Worm (Caenorhabditis elegans) whole organism, young adult: Measurements from ENCODE around the gene rig-1.

Source experiments
- B0035.1 ChIP-seq: sonication (generic microtip); optimal IDR thresholded peaks from 2 replicates; lab custom pipeline; 2016; ENCODE audit warnings: missing genetic modification characterization, mild to moderate bottlenecking, missing compliant biosample characterization, missing genotype, missing genetic modification reagents
- C17E4.6 ChIP-seq: fragments of 200-800 bp; sonication (Bioruptor generic); IDR thresholded peaks from 2 replicates; pipeline ENCODE4 v1.3.6; 2022; ENCODE audit warnings: missing genetic modification reagents, missing genetic modification characterization, missing compliant biosample characterization
- F22D6.2 ChIP-seq: sonication (generic microtip); optimal IDR thresholded peaks from 2 replicates; lab custom pipeline; 2016; ENCODE audit warnings: mild to moderate bottlenecking, missing genetic modification characterization, missing compliant biosample characterization
- F23B12.7 ChIP-seq: sonication (generic microtip); optimal IDR thresholded peaks from 2 replicates; lab custom pipeline; 2017; ENCODE audit warnings: missing genetic modification characterization, mild to moderate bottlenecking, missing compliant biosample characterization, antibody characterized with exemption, moderate library complexity; ENCODE audit not compliant: insufficient read depth
- F33H1.4 ChIP-seq: fragments of 200-800 bp; sonication (Bioruptor generic); IDR thresholded peaks from 2 replicates; pipeline ENCODE4 v1.3.6; 2022; ENCODE audit warnings: missing genetic modification reagents, missing genetic modification characterization, missing compliant biosample characterization
- K11D2.4 ChIP-seq: fragments of 200-800 bp; sonication (Bioruptor generic); IDR thresholded peaks from 2 replicates; pipeline ENCODE4 v1.3.6; 2022; ENCODE audit warnings: missing genetic modification reagents, missing genetic modification characterization, missing compliant biosample characterization
- Y53G8AR.9 ChIP-seq: fragments of 200-800 bp; sonication (Bioruptor generic); conservative IDR thresholded peaks from 2 replicates; pipeline ENCODE4 v1.3.6; 2022; ENCODE audit warnings: missing genetic modification reagents, missing genetic modification characterization, missing compliant biosample characterization
- Y56A3A.18 ChIP-seq: fragments of 200-800 bp; sonication (Bioruptor generic); IDR thresholded peaks from 2 replicates; pipeline ENCODE4 v1.3.6; 2022; ENCODE audit warnings: missing genetic modification reagents, missing genetic modification characterization, missing compliant biosample characterization
- Y67H2A.10 ChIP-seq: fragments of 200-800 bp; sonication (Bioruptor generic); conservative IDR thresholded peaks from 2 replicates; pipeline ENCODE4 v1.3.6; 2022; ENCODE audit warnings: missing genetic modification reagents, missing genetic modification characterization, missing compliant biosample characterization
- Y79H2A.3 ChIP-seq: fragments of 200-800 bp; sonication (Bioruptor generic); conservative IDR thresholded peaks from 2 replicates; pipeline ENCODE4 v1.3.6; 2022; ENCODE audit warnings: missing genetic modification reagents, missing genetic modification characterization, missing compliant biosample characterization
- atf-7 ChIP-seq: sonication (generic microtip); optimal IDR thresholded peaks from 2 replicates; lab custom pipeline; 2017; ENCODE audit warnings: mild to moderate bottlenecking, missing genetic modification characterization, missing compliant biosample characterization
- athp-1 ChIP-seq: sonication (generic microtip); optimal IDR thresholded peaks from 2 replicates; lab custom pipeline; 2017; ENCODE audit warnings: mild to moderate bottlenecking, missing genetic modification characterization, missing compliant biosample characterization
- attf-6 ChIP-seq: fragments of 200-800 bp; sonication (Bioruptor generic); IDR thresholded peaks from 2 replicates; pipeline ENCODE4 v1.3.6; 2022; ENCODE audit warnings: missing genetic modification reagents, missing genetic modification characterization, missing compliant biosample characterization
- bed-2 ChIP-seq: fragments of 200-800 bp; sonication (Bioruptor generic); IDR thresholded peaks from 2 replicates; pipeline ENCODE4 v1.3.6; 2022; ENCODE audit warnings: missing genetic modification reagents, missing genetic modification characterization, missing compliant biosample characterization
- cebp-1 ChIP-seq, 2 experiments: fragments of 200-800 bp in 1 of 2; sonication (Bioruptor generic) in 1 of 2; sonication (generic microtip) in 1 of 2; IDR thresholded peaks in 1 of 2; optimal IDR thresholded peaks in 1 of 2; 2 replicates each; pipeline versions ENCODE4 v1.3.6 to Lab custom; 2017 to 2022; ENCODE audit warnings: missing compliant biosample characterization in 2 of 2, missing genetic modification characterization in 2 of 2, mild to moderate bottlenecking in 1 of 2, missing genetic modification reagents in 1 of 2, moderate library complexity in 1 of 2
- ceh-100 ChIP-seq: fragments of 200-800 bp; sonication (Bioruptor generic); IDR thresholded peaks from 2 replicates; pipeline ENCODE4 v1.3.6; 2022; ENCODE audit warnings: missing genetic modification reagents, missing genetic modification characterization, missing compliant biosample characterization
- ceh-79 ChIP-seq: sonication (generic microtip); optimal IDR thresholded peaks from 2 replicates; lab custom pipeline; 2017; ENCODE audit warnings: mild to moderate bottlenecking, missing genetic modification characterization, missing compliant biosample characterization
- chd-7 ChIP-seq: sonication (generic microtip); optimal IDR thresholded peaks from 2 replicates; lab custom pipeline; 2016; ENCODE audit warnings: mild to moderate bottlenecking, missing genetic modification characterization, moderate library complexity, missing compliant biosample characterization
- dpl-1 ChIP-seq: fragments of 150-350 bp; optimal IDR thresholded peaks from 2 replicates; lab custom pipeline; 2014; ENCODE audit warnings: missing biosample characterization, missing genetic modification reagents, missing genetic modification characterization
- egrh-3 ChIP-seq: fragments of 200-800 bp; sonication (Bioruptor generic); IDR thresholded peaks from 2 replicates; pipeline ENCODE4 v1.3.6; 2022; ENCODE audit warnings: missing genetic modification reagents, missing genetic modification characterization, missing compliant biosample characterization
- ets-4 ChIP-seq: fragments of 200-800 bp; sonication (Bioruptor generic); optimal IDR thresholded peaks from 2 replicates; lab custom pipeline; 2018; ENCODE audit warnings: mild to moderate bottlenecking, missing genetic modification characterization, missing compliant biosample characterization
- gei-17 ChIP-seq: fragments of 200-800 bp; sonication (Bioruptor generic); optimal IDR thresholded peaks from 2 replicates; lab custom pipeline; 2018; ENCODE audit warnings: mild to moderate bottlenecking, missing genetic modification characterization, missing compliant biosample characterization
- him-1 ChIP-seq: sonication (generic microtip); optimal IDR thresholded peaks from 2 replicates; lab custom pipeline; 2016; ENCODE audit warnings: missing genotype, missing genetic modification reagents, missing genetic modification characterization, missing compliant biosample characterization
- hlh-26 ChIP-seq: fragments of 200-800 bp; sonication (Bioruptor generic); conservative IDR thresholded peaks from 2 replicates; pipeline ENCODE4 v1.3.6; 2022; ENCODE audit warnings: missing genetic modification reagents, missing genetic modification characterization, missing compliant biosample characterization
- hmg-20 ChIP-seq: fragments of 200-800 bp; sonication (Bioruptor generic); IDR thresholded peaks from 2 replicates; pipeline ENCODE4 v1.3.6; 2022; ENCODE audit warnings: missing genetic modification reagents, missing genetic modification characterization, missing compliant biosample characterization
- hsf-1 ChIP-seq: fragments of 200-800 bp; sonication (Bioruptor generic); IDR thresholded peaks from 2 replicates; pipeline ENCODE4 v1.3.6; 2022; ENCODE audit warnings: missing genetic modification reagents, missing genetic modification characterization, missing compliant biosample characterization
- lag-1 ChIP-seq: fragments of 200-800 bp; sonication (Bioruptor generic); IDR thresholded peaks from 2 replicates; pipeline ENCODE4 v1.3.6; 2022; ENCODE audit warnings: missing genetic modification reagents, missing genetic modification characterization, missing compliant biosample characterization
- lin-40 ChIP-seq: sonication (generic microtip); optimal IDR thresholded peaks from 2 replicates; lab custom pipeline; 2016; ENCODE audit warnings: missing genetic modification characterization, mild to moderate bottlenecking, missing compliant biosample characterization, missing genotype, missing genetic modification reagents
- lsy-27 ChIP-seq: sonication (generic microtip); optimal IDR thresholded peaks from 2 replicates; lab custom pipeline; 2017; ENCODE audit warnings: missing genetic modification characterization, mild to moderate bottlenecking, missing compliant biosample characterization, antibody characterized with exemption, missing genotype, borderline replicate concordance; ENCODE audit not compliant: insufficient read depth
- madf-8 ChIP-seq: fragments of 200-800 bp; sonication (Bioruptor generic); conservative IDR thresholded peaks from 2 replicates; pipeline ENCODE4 v1.3.6; 2022; ENCODE audit warnings: missing genetic modification reagents, missing genetic modification characterization, missing compliant biosample characterization
- mel-28 ChIP-seq: sonication (generic microtip); optimal IDR thresholded peaks from 2 replicates; lab custom pipeline; 2016; ENCODE audit warnings: borderline replicate concordance, mild to moderate bottlenecking, missing genetic modification characterization, missing compliant biosample characterization
- mes-4 ChIP-seq: sonication (generic microtip); optimal IDR thresholded peaks from 2 replicates; lab custom pipeline; 2016; ENCODE audit warnings: missing genotype, missing genetic modification characterization, missing compliant biosample characterization
- nfya-2 ChIP-seq: fragments of 200-800 bp; sonication (Bioruptor generic); IDR thresholded peaks from 2 replicates; pipeline ENCODE4 v1.3.6; 2022; ENCODE audit warnings: missing genetic modification reagents, missing genetic modification characterization, missing compliant biosample characterization
- nhr-27 ChIP-seq: fragments of 200-800 bp; sonication (Bioruptor generic); optimal IDR thresholded peaks from 2 replicates; lab custom pipeline; 2018; ENCODE audit warnings: mild to moderate bottlenecking, missing genetic modification characterization, moderate library complexity, missing compliant biosample characterization
- nhr-80 ChIP-seq: sonication (generic microtip); optimal IDR thresholded peaks from 2 replicates; lab custom pipeline; 2016; ENCODE audit warnings: missing genetic modification characterization, missing compliant biosample characterization
- pbrm-1 ChIP-seq: fragments of 200-800 bp; sonication (Bioruptor generic); IDR thresholded peaks from 2 replicates; pipeline ENCODE4 v1.3.6; 2022; ENCODE audit warnings: missing genetic modification reagents, missing genetic modification characterization, missing compliant biosample characterization
- pha-4 ChIP-seq: fragments of 150-350 bp; sonication (generic microtip); optimal IDR thresholded peaks from 2 replicates; lab custom pipeline; 2014; ENCODE audit warnings: missing biosample characterization, missing genetic modification reagents, missing genetic modification characterization
- rec-8 ChIP-seq, 2 experiments: sonication (generic microtip); optimal IDR thresholded peaks; 2 replicates each; lab custom pipeline; 2016; ENCODE audit warnings: mild to moderate bottlenecking in 2 of 2, missing genetic modification characterization in 2 of 2, missing genetic modification reagents in 2 of 2, missing genotype in 2 of 2, missing biosample characterization in 1 of 2, missing compliant biosample characterization in 1 of 2, moderate library complexity in 1 of 2
- snpc-1.3 ChIP-seq: sonication (generic microtip); optimal IDR thresholded peaks from 2 replicates; lab custom pipeline; 2017; ENCODE audit warnings: missing genetic modification characterization, mild to moderate bottlenecking, missing compliant biosample characterization, antibody characterized with exemption, moderate library complexity, missing genotype, missing genetic modification reagents; ENCODE audit not compliant: insufficient read depth
- snpc-3.4 ChIP-seq: sonication (generic microtip); optimal IDR thresholded peaks from 2 replicates; lab custom pipeline; 2017; ENCODE audit warnings: missing genetic modification characterization, mild to moderate bottlenecking, missing compliant biosample characterization, antibody characterized with exemption, moderate library complexity, missing genotype, missing genetic modification reagents
- tbp1 ChIP-seq: fragments of 200-800 bp; sonication (Bioruptor generic); optimal IDR thresholded peaks from 2 replicates; lab custom pipeline; 2018; ENCODE audit warnings: mild to moderate bottlenecking, missing genetic modification characterization, missing compliant biosample characterization
- tbx-9 ChIP-seq: sonication (generic microtip); optimal IDR thresholded peaks from 2 replicates; lab custom pipeline; 2016; ENCODE audit warnings: borderline replicate concordance, missing genetic modification characterization, inconsistent platforms, missing compliant biosample characterization
- tlf-1 ChIP-seq: fragments of 200-800 bp; sonication (Bioruptor generic); optimal IDR thresholded peaks from 2 replicates; lab custom pipeline; 2018; ENCODE audit warnings: mild to moderate bottlenecking, missing genetic modification characterization, missing compliant biosample characterization
- unc-62 ChIP-seq: fragments of 150-350 bp; optimal IDR thresholded peaks from 2 replicates; lab custom pipeline; 2014; ENCODE audit warnings: missing biosample characterization, missing genetic modification reagents, missing genetic modification characterization
- ztf-22 ChIP-seq: fragments of 200-800 bp; sonication (Bioruptor generic); optimal IDR thresholded peaks from 2 replicates; lab custom pipeline; 2018; ENCODE audit warnings: mild to moderate bottlenecking, missing genetic modification characterization, moderate library complexity, missing compliant biosample characterization
- ztf-28 ChIP-seq: fragments of 200-800 bp; sonication (Bioruptor generic); IDR thresholded peaks from 2 replicates; pipeline ENCODE4 v1.3.6; 2022; ENCODE audit warnings: missing genetic modification reagents, missing genetic modification characterization, missing compliant biosample characterization
- ztf-3 ChIP-seq: fragments of 200-800 bp; sonication (Bioruptor generic); optimal IDR thresholded peaks from 2 replicates; lab custom pipeline; 2018; ENCODE audit warnings: mild to moderate bottlenecking, missing genetic modification characterization, missing compliant biosample characterization

Gene rig-1

ce11 chrX:8638679-8639184 lies 21.7 kb upstream of the rig-1 start (continued):
- TF ChIP-seq ztf-28: no peak
- TF ChIP-seq attf-6 (GFP tag; lab: Robert Waterston, UW): no peak
- peak; percentile 54 to 61 for TF ChIP-seq rec-8 (tag; optimal IDR thresholded peaks at IDR 0.05; lab: Kevin White, UChicago)
- no peak; the same call in 1 of the 2 replicates for TF ChIP-seq cebp-1 (GFP tag; IDR thresholded peaks at IDR 0.05; lab: Robert Waterston, UW)
- no peak for TF ChIP-seq cebp-1 (tag; optimal IDR thresholded peaks at IDR 0.05; lab: Kevin White, UChicago)
- no peak for TF ChIP-seq gei-17 (GFP tag; lab: Kevin White, UChicago)
- no peak for TF ChIP-seq lsy-27 (tag; lab: Kevin White, UChicago)
- TF ChIP-seq athp-1 (tag; lab: Kevin White, UChicago): no peak
- 0 out of 2 replicates have a peak, but pooled peaks have one; percentile 18 for TF ChIP-seq egrh-3
- no peak for TF ChIP-seq snpc-1.3 (tag; lab: Kevin White, UChicago)
- 0 out of 2 replicates have a peak, but pooled peaks have one; percentile 35 for TF ChIP-seq Y53G8AR.9 (GFP tag; lab: Robert Waterston, UW)
- no peak for TF ChIP-seq Y67H2A.10 (GFP tag; lab: Robert Waterston, UW)
- no peak for TF ChIP-seq F22D6.2 (tag; lab: Kevin White, UChicago)
- no peak for TF ChIP-seq dpl-1
- no peak for TF ChIP-seq K11D2.4 (GFP tag; lab: Robert Waterston, UW)
- TF ChIP-seq bed-2: no peak
- no peak for TF ChIP-seq F33H1.4
- no peak for TF ChIP-seq Y56A3A.18 (GFP tag; lab: Robert Waterston, UW)
- TF ChIP-seq hlh-26 (GFP tag; lab: Robert Waterston, UW): no peak
- TF ChIP-seq tlf-1 (GFP tag; lab: Kevin White, UChicago): no peak
- TF ChIP-seq nhr-27 (tag; lab: Kevin White, UChicago): peak; percentile 1
- no peak for TF ChIP-seq C17E4.6
- peak; percentile 16 for TF ChIP-seq lin-40 (tag; lab: Kevin White, UChicago)
- no peak for TF ChIP-seq ztf-22
- TF ChIP-seq atf-7 (tag; lab: Kevin White, UChicago): peak; percentile 49
- TF ChIP-seq hsf-1 (GFP tag; lab: Robert Waterston, UW): peak; percentile 44; the same call in 1 of the 2 replicates
- TF ChIP-seq pbrm-1 (GFP tag; lab: Robert Waterston, UW): peak; percentile 76
- no peak for TF ChIP-seq mel-28 (tag; lab: Kevin White, UChicago)
- TF ChIP-seq ets-4 (GFP tag; lab: Kevin White, UChicago): no peak
- TF ChIP-seq nhr-80 (tag; lab: Kevin White, UChicago): no peak
- TF ChIP-seq him-1 (tag; lab: Kevin White, UChicago): peak; percentile 35
- no peak for TF ChIP-seq ceh-100 (GFP tag; lab: Robert Waterston, UW)
- TF ChIP-seq pha-4: no peak
- TF ChIP-seq tbx-9 (tag; lab: Kevin White, UChicago): no peak
- peak; percentile 11 for TF ChIP-seq ceh-79
- no peak for TF ChIP-seq F23B12.7 (tag; lab: Kevin White, UChicago)
- TF ChIP-seq lag-1: no peak
- TF ChIP-seq Y79H2A.3: no peak
- TF ChIP-seq B0035.1 (tag; lab: Kevin White, UChicago): no peak
- no peak for TF ChIP-seq mes-4 (tag; lab: Kevin White, UChicago)
- TF ChIP-seq snpc-3.4 (tag; lab: Kevin White, UChicago): peak; percentile 29
- TF ChIP-seq chd-7 (tag; lab: Kevin White, UChicago): peak; percentile 36
- TF ChIP-seq hmg-20: no peak
- TF ChIP-seq tbp1 (GFP tag; lab: Kevin White, UChicago): peak; percentile 85
- TF ChIP-seq ztf-3 (GFP tag; lab: Kevin White, UChicago): no peak
- no peak for TF ChIP-seq unc-62 (GFP tag; lab: Kevin White, UChicago)
- no peak for TF ChIP-seq nfya-2 (GFP tag; lab: Robert Waterston, UW)
- no peak for TF ChIP-seq madf-8
